Worm (Caenorhabditis elegans) whole organism, L4/young adult: Measurements from ENCODE around the gene Y69E1A.4.

Source experiments
- W03F9.2 ChIP-seq: fragments of 150-350 bp; optimal IDR thresholded peaks from 2 replicates; lab custom pipeline; 2014; ENCODE audit warnings: missing biosample characterization, missing genetic modification characterization
- dao-5 ChIP-seq: sonication (generic microtip); optimal IDR thresholded peaks from 2 replicates; lab custom pipeline; 2016; ENCODE audit warnings: missing genotype, missing genetic modification characterization, moderate library complexity, missing compliant biosample characterization
- him-1 ChIP-seq: sonication (generic microtip); optimal IDR thresholded peaks from 2 replicates; lab custom pipeline; 2016; ENCODE audit warnings: missing genotype, missing genetic modification reagents, missing genetic modification characterization, missing compliant biosample characterization

- no peak for TF ChIP-seq him-1 (tag; lab: Kevin White, UChicago)
- TF ChIP-seq W03F9.2 (tag; lab: Kevin White, UChicago): no peak
- TF ChIP-seq dao-5 (tag; lab: Kevin White, UChicago): no peak
These were observed 20.3 kb upstream of the Y69E1A.4 start for ce11 chrIV:10934786-10935185.
